Fruit fly (Drosophila melanogaster): Measurements from ENCODE around the gene TBC1D23.

Gene TBC1D23

DNA sequence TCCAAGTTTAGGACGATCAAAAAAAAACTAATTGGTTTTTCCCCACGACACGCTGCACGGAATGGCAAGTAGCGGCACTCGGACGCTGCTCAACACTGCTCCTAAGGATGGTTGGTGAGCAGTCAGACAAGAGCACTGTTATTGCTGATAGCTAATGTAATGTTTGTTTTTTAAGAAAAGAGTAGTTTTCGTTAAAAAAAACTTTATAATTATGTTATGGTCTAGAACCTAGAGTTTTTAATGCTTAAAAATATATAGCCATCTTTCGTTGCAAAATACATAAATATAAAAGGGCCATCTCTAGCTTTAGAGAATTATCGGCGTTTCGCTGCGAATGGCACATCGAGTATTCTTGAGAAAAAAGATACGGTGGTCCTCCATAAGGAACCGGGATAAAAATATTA, 43.6 kb downstream of the TBC1D23 start, which contains the start of the genes Charon and CG4887 (continued):
- TF ChIP-seq stc (GFP tag; IDR thresholded peaks at IDR 0.05) (0 out of 2 replicates have a peak, but pooled peaks have one; percentile 26), CG17328 (GFP tag; IDR thresholded peaks at IDR 0.05) (peak; percentile 70), tna (GFP tag; IDR thresholded peaks at IDR 0.05; ENCODE audit: partially characterized antibody) (no peak), CoRest (tag; optimal IDR thresholded peaks at IDR 0.05) (peak; percentile 92), dpn (GFP tag; optimal IDR thresholded peaks at IDR 0.05) (peak; percentile 87 to 88), exex (tag; optimal IDR thresholded peaks at IDR 0.05) (no peak), lov (optimal IDR thresholded peaks at IDR 0.05) (no peak), lov (GFP tag; IDR thresholded peaks at IDR 0.05) (peak; percentile 49; the same call in 1 of the 3 replicates), en (GFP tag; optimal IDR thresholded peaks at IDR 0.05) (peak; percentile 38), Antp (GFP tag; optimal IDR thresholded peaks at IDR 0.05) (peak; percentile 81), sc (optimal IDR thresholded peaks at IDR 0.05) (no peak), sc (GFP tag; optimal IDR thresholded peaks at IDR 0.05) (no peak), cas (GFP tag; IDR thresholded peaks at IDR 0.05) (no peak), CG3838 (GFP tag; optimal IDR thresholded peaks at IDR 0.05) (peak; percentile 63), wek (GFP tag; optimal IDR thresholded peaks at IDR 0.05) (no peak), CG1233 (GFP tag; optimal IDR thresholded peaks at IDR 0.05) (peak; percentile 76), HLH54F (GFP tag; optimal IDR thresholded peaks at IDR 0.05) (peak; percentile 90), Hr51 (GFP tag; optimal IDR thresholded peaks at IDR 0.05) (peak in 1 of 2 experiments; percentile 83), CG32772 (GFP tag; IDR thresholded peaks at IDR 0.05) (peak; percentile 89), cwo (GFP tag; optimal IDR thresholded peaks at IDR 0.05) (peak; percentile 48), CG18619 (GFP tag; optimal IDR thresholded peaks at IDR 0.05) (peak; percentile 66), CG42726 (GFP tag; IDR thresholded peaks at IDR 0.05; ENCODE audit: partially characterized antibody) (no peak), PHDP (tag; optimal IDR thresholded peaks at IDR 0.05) (no peak), jigr1 (GFP tag; IDR thresholded peaks at IDR 0.05) (no peak), CG7839 (tag; optimal IDR thresholded peaks at IDR 0.05) (no peak), Sry-δ (GFP tag; optimal IDR thresholded peaks at IDR 0.05) (peak; percentile 96), kah (GFP tag; optimal IDR thresholded peaks at IDR 0.05) (peak; percentile 54), CG11695 (GFP tag; IDR thresholded peaks at IDR 0.05) (peak; percentile 41; the same call in 1 of the 3 replicates), CG18262 (tag; optimal IDR thresholded peaks at IDR 0.05) (no peak), Usf (GFP tag; optimal IDR thresholded peaks at IDR 0.05) (peak; percentile 53), Abd-B (GFP tag; optimal IDR thresholded peaks at IDR 0.05) (peak; percentile 87), row (GFP tag; IDR thresholded peaks at IDR 0.05) (peak; percentile 95), CG6654 (GFP tag; optimal IDR thresholded peaks at IDR 0.05) (peak; percentile 16), bbx (GFP tag; IDR thresholded peaks at IDR 0.05; ENCODE audit: partially characterized antibody) (peak; percentile 28; the same call in 1 of the 2 replicates), fd102C (GFP tag; optimal IDR thresholded peaks at IDR 0.05) (no peak), CG5953 (GFP tag; IDR thresholded peaks at IDR 0.05) (peak; percentile 33; the same call in 1 of the 2 replicates), ems (GFP tag; optimal IDR thresholded peaks at IDR 0.05) (peak; percentile 88), grn (GFP tag; optimal IDR thresholded peaks at IDR 0.05) (no peak), CG2889 (GFP tag; IDR thresholded peaks at IDR 0.05) (peak; percentile 68), CG11085 (GFP tag; IDR thresholded peaks at IDR 0.05) (peak; percentile 74), z (GFP tag; IDR thresholded peaks at IDR 0.05) (no peak), bsh (GFP tag; optimal IDR thresholded peaks at IDR 0.05) (peak in 1 of 2 experiments; percentile 79), Eip74EF (GFP tag; optimal IDR thresholded peaks at IDR 0.05) (no peak), eyg (GFP tag; optimal IDR thresholded peaks at IDR 0.05) (peak; percentile 70), Rx (GFP tag; IDR thresholded peaks at IDR 0.05) (peak; percentile 61), slbo (GFP tag; IDR thresholded peaks at IDR 0.05) (peak; percentile 92), mld (GFP tag; IDR thresholded peaks at IDR 0.05; ENCODE audit: partially characterized antibody) (no peak), phol (tag; optimal IDR thresholded peaks at IDR 0.05) (peak; percentile 89), dati (GFP tag; IDR thresholded peaks at IDR 0.05) (no peak), CG11696 (GFP tag; IDR thresholded peaks at IDR 0.05) (no peak), fru (optimal IDR thresholded peaks at IDR 0.05) (no peak)

All from whole organism, embryonic.